Fruit fly (Drosophila melanogaster) whole organism, prepupa: ENCODE results near the gene CG32081.

ENCODE experiments used
- CG10669 ChIP-seq: fragments of 200-800 bp; sonication (Bioruptor generic); optimal IDR thresholded peaks from 3 replicates; lab custom pipeline; 2018; ENCODE audit warnings: missing biosample characterization, mild to moderate bottlenecking, missing genetic modification characterization, moderate library complexity
- CG11294 ChIP-seq: fragments of 200-800 bp; sonication (Bioruptor generic); IDR thresholded peaks from 2 replicates; pipeline ENCODE4 v1.3.6; 2022; ENCODE audit warnings: missing biosample characterization, missing genetic modification characterization
- CG11762 ChIP-seq: fragments of 200-800 bp; sonication (Bioruptor generic); optimal IDR thresholded peaks from 3 replicates; lab custom pipeline; 2016; ENCODE audit warnings: missing biosample characterization, missing genetic modification characterization; ENCODE audit not compliant: insufficient read depth
- CG11902 ChIP-seq: fragments of 200-800 bp; sonication (Bioruptor generic); optimal IDR thresholded peaks from 3 replicates; lab custom pipeline; 2016; ENCODE audit warnings: missing biosample characterization, missing genetic modification characterization
- CG15336 ChIP-seq: fragments of 200-800 bp; sonication (Bioruptor generic); IDR thresholded peaks from 2 replicates; pipeline ENCODE4 v1.3.6; 2022; ENCODE audit warnings: missing biosample characterization, missing genetic modification characterization
- CG1621 ChIP-seq: fragments of 200-800 bp; sonication (Bioruptor generic); optimal IDR thresholded peaks from 3 replicates; lab custom pipeline; 2018; ENCODE audit warnings: missing biosample characterization, mild to moderate bottlenecking, missing genetic modification characterization
- CG3032 ChIP-seq: fragments of 200-800 bp; optimal IDR thresholded peaks from 2 replicates; lab custom pipeline; 2019; ENCODE audit warnings: missing biosample characterization, mild to moderate bottlenecking, missing genetic modification characterization, moderate library complexity
- CG31627 ChIP-seq: fragments of 200-800 bp; sonication (Bioruptor generic); optimal IDR thresholded peaks from 3 replicates; lab custom pipeline; 2016; ENCODE audit warnings: missing biosample characterization, missing genetic modification characterization
- CG32006 ChIP-seq: fragments of 200-800 bp; sonication (Bioruptor generic); optimal IDR thresholded peaks from 3 replicates; lab custom pipeline; 2017; ENCODE audit warnings: missing biosample characterization, mild to moderate bottlenecking, missing genetic modification characterization
- CG3919 ChIP-seq: fragments of 200-800 bp; sonication (Bioruptor generic); optimal IDR thresholded peaks from 3 replicates; lab custom pipeline; 2016; ENCODE audit warnings: missing biosample characterization, missing genetic modification characterization
- CG4318 ChIP-seq: fragments of 200-800 bp; sonication (Bioruptor generic); optimal IDR thresholded peaks from 3 replicates; lab custom pipeline; 2017; ENCODE audit warnings: missing biosample characterization, mild to moderate bottlenecking, missing genetic modification characterization
- CG6163 ChIP-seq: fragments of 200-800 bp; sonication (Bioruptor generic); IDR thresholded peaks from 3 replicates; pipeline ENCODE4 v1.3.6; 2022; ENCODE audit warnings: missing biosample characterization, missing genetic modification characterization
- CG6792 ChIP-seq: fragments of 200-800 bp; sonication (Bioruptor generic); optimal IDR thresholded peaks from 3 replicates; lab custom pipeline; 2016; ENCODE audit warnings: missing biosample characterization, missing genetic modification characterization
- CG6854 ChIP-seq: fragments of 200-800 bp; sonication (Bioruptor generic); optimal IDR thresholded peaks from 2 replicates; lab custom pipeline; 2017; ENCODE audit warnings: missing biosample characterization, mild to moderate bottlenecking, missing genetic modification characterization
- CG7368 ChIP-seq: fragments of 200-800 bp; sonication (Bioruptor generic); optimal IDR thresholded peaks from 3 replicates; lab custom pipeline; 2016; ENCODE audit warnings: missing biosample characterization, missing genetic modification characterization
- CG8119 ChIP-seq: fragments of 200-800 bp; sonication (Bioruptor generic); IDR thresholded peaks from 3 replicates; pipeline ENCODE4 v1.3.6; 2022; ENCODE audit warnings: missing biosample characterization, missing genetic modification characterization
- CG8632 ChIP-seq: fragments of 200-800 bp; sonication (Bioruptor generic); optimal IDR thresholded peaks from 3 replicates; lab custom pipeline; 2016; ENCODE audit warnings: missing biosample characterization, missing genetic modification characterization
- CG9139 ChIP-seq: fragments of 200-800 bp; sonication (Bioruptor generic); optimal IDR thresholded peaks from 3 replicates; lab custom pipeline; 2017; ENCODE audit warnings: missing biosample characterization, mild to moderate bottlenecking, missing genetic modification characterization
- Eip75B ChIP-seq: fragments of 200-800 bp; sonication (Bioruptor generic); optimal IDR thresholded peaks from 3 replicates; lab custom pipeline; 2016; ENCODE audit warnings: missing biosample characterization, missing genetic modification characterization
- Eip78C ChIP-seq: fragments of 200-800 bp; sonication (Bioruptor generic); peaks from one replicate; lab custom pipeline; 2016; ENCODE audit warnings: missing biosample characterization, missing genetic modification characterization
- Eip93F ChIP-seq: fragments of 200-800 bp; sonication (Bioruptor generic); optimal IDR thresholded peaks from 2 replicates; lab custom pipeline; 2016; ENCODE audit warnings: missing biosample characterization, mild to moderate bottlenecking, missing genetic modification characterization
- Ets21C ChIP-seq: fragments of 200-800 bp; sonication (Bioruptor generic); optimal IDR thresholded peaks from 3 replicates; lab custom pipeline; 2016; ENCODE audit warnings: missing biosample characterization, missing genetic modification characterization
- Ets96B ChIP-seq: fragments of 200-800 bp; optimal IDR thresholded peaks from 2 replicates; lab custom pipeline; 2019; ENCODE audit warnings: missing biosample characterization, mild to moderate bottlenecking, missing genetic modification characterization, moderate library complexity
- Hr4 ChIP-seq: fragments of 200-800 bp; sonication (Bioruptor generic); optimal IDR thresholded peaks from 3 replicates; lab custom pipeline; 2016; ENCODE audit warnings: missing biosample characterization, missing genetic modification characterization
- OdsH ChIP-seq: fragments of 200-800 bp; sonication (Bioruptor generic); optimal IDR thresholded peaks from 3 replicates; lab custom pipeline; 2016; ENCODE audit warnings: missing biosample characterization, missing genetic modification characterization
- Sox14 ChIP-seq: fragments of 200-800 bp; sonication (Bioruptor generic); optimal IDR thresholded peaks from 3 replicates; lab custom pipeline; 2016; ENCODE audit warnings: missing biosample characterization, missing genetic modification characterization
- achi ChIP-seq: fragments of 200-800 bp; sonication (Bioruptor generic); optimal IDR thresholded peaks from 3 replicates; lab custom pipeline; 2016; ENCODE audit warnings: missing biosample characterization, missing genetic modification characterization
- acj6 ChIP-seq: fragments of 200-800 bp; sonication (Bioruptor generic); optimal IDR thresholded peaks from 3 replicates; lab custom pipeline; 2016; ENCODE audit warnings: missing biosample characterization, missing genetic modification characterization
- dac ChIP-seq: fragments of 200-800 bp; sonication (Bioruptor generic); optimal IDR thresholded peaks from 2 replicates; lab custom pipeline; 2017; ENCODE audit warnings: missing biosample characterization, mild to moderate bottlenecking, missing genetic modification characterization
- dsx ChIP-seq: fragments of 200-800 bp; optimal IDR thresholded peaks from 3 replicates; lab custom pipeline; 2019; ENCODE audit warnings: missing biosample characterization, mild to moderate bottlenecking, missing genetic modification characterization, moderate library complexity; ENCODE audit not compliant: poor library complexity, severe bottlenecking
- eg ChIP-seq: fragments of 200-800 bp; sonication (Bioruptor generic); IDR thresholded peaks from 3 replicates; pipeline ENCODE4 v1.3.6; 2022; ENCODE audit warnings: missing biosample characterization, missing genetic modification characterization
- fd85E ChIP-seq: fragments of 200-800 bp; sonication (Bioruptor generic); optimal IDR thresholded peaks from 3 replicates; lab custom pipeline; 2016; ENCODE audit warnings: missing biosample characterization, missing genetic modification characterization
- pdm3 ChIP-seq: fragments of 200-800 bp; sonication (Bioruptor generic); optimal IDR thresholded peaks from 3 replicates; lab custom pipeline; 2016; ENCODE audit warnings: missing biosample characterization, missing genetic modification characterization
- spab ChIP-seq: fragments of 200-800 bp; sonication (Bioruptor generic); optimal IDR thresholded peaks from 2 replicates; lab custom pipeline; 2017; ENCODE audit warnings: missing biosample characterization, mild to moderate bottlenecking, missing genetic modification characterization, missing genetic modification reagents
- ss ChIP-seq, 2 experiments: fragments of 200-800 bp; sonication (Bioruptor generic); optimal IDR thresholded peaks; 2 replicates in 1 of 2; 3 replicates in 1 of 2; lab custom pipeline; 2017 to 2018; ENCODE audit warnings: mild to moderate bottlenecking in 2 of 2, missing biosample characterization in 2 of 2, missing genetic modification characterization in 2 of 2, moderate library complexity in 1 of 2
- vri ChIP-seq: fragments of 200-800 bp; sonication (Bioruptor generic); optimal IDR thresholded peaks from 3 replicates; lab custom pipeline; 2016; ENCODE audit warnings: missing biosample characterization, mild to moderate bottlenecking, missing genetic modification characterization

The CG32081 gene

dm6 chr3L:11027279-11027678 is at the start of gene CG32081:
TSS of gene CG32081 (plus strand) at chr3L:11027579.
- no peak for TF ChIP-seq ss (GFP tag; optimal IDR thresholded peaks at IDR 0.05; lab: Kevin White, UChicago)
- TF ChIP-seq, all 60 proteins: peak for 0

dm6 chr3L:10984557-10984956 is 42.8 kb upstream of the CG32081 start:
- no peak for TF ChIP-seq OdsH
- TF ChIP-seq CG6792 (GFP tag; lab: Kevin White, UChicago) = no peak
- no peak for TF ChIP-seq CG11294 (GFP tag; lab: Robert Waterston, UW)
- TF ChIP-seq dac (GFP tag; lab: Kevin White, UChicago) = no peak
- no peak for TF ChIP-seq CG11902
- TF ChIP-seq CG1621 = no peak
- TF ChIP-seq CG31627 (GFP tag; lab: Kevin White, UChicago) = no peak
- TF ChIP-seq CG4318 (GFP tag; lab: Kevin White, UChicago) = no peak
- no peak for TF ChIP-seq dsx (GFP tag; lab: Kevin White, UChicago)
- no peak for TF ChIP-seq CG11762 (GFP tag; lab: Kevin White, UChicago)
- TF ChIP-seq Eip75B (GFP tag; lab: Kevin White, UChicago) = no peak
- no peak for TF ChIP-seq CG7368 (GFP tag; lab: Kevin White, UChicago)
- TF ChIP-seq Ets21C = no peak
- TF ChIP-seq Ets96B (tag; lab: Kevin White, UChicago) = no peak
- no peak for TF ChIP-seq eg
- TF ChIP-seq CG8119 = no peak
- TF ChIP-seq achi = no peak
- TF ChIP-seq fd85E (GFP tag; lab: Kevin White, UChicago) = no peak
- TF ChIP-seq CG6854 (GFP tag; lab: Kevin White, UChicago) = no peak
- no peak for TF ChIP-seq CG10669 (GFP tag; lab: Kevin White, UChicago)

DNA sequence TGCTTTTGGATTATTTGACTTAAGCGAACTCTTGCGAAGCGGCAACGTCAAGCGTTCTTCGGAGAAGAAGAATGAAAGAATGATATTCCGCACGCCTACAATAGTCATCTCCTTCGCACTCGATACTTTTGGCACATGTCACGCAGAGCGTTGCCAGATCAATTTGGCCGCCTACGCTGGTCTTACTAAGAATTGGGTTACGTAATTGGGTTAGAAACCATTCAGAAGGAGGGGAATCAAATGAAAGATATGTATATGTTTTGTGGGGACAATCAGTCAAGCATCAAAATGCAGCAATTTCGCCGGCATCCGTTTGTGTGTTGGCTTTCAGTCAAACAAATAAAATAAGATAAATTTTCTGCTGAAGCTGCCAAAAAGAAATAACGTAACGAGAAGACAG is 41.8 kb upstream of the CG32081 start:
- no peak for TF ChIP-seq CG3919 (GFP tag; lab: Kevin White, UChicago)
- TF ChIP-seq CG15336 (GFP tag; lab: Robert Waterston, UW) = no peak
- TF ChIP-seq Sox14 (GFP tag; lab: Kevin White, UChicago) = no peak
- no peak for TF ChIP-seq CG4318 (GFP tag; lab: Kevin White, UChicago)
- TF ChIP-seq CG9139 = no peak
- no peak for TF ChIP-seq acj6 (GFP tag; lab: Kevin White, UChicago)
- TF ChIP-seq dac (GFP tag; lab: Kevin White, UChicago) = no peak
- no peak for TF ChIP-seq CG11762 (GFP tag; lab: Kevin White, UChicago)
- no peak for TF ChIP-seq CG8632 (GFP tag; lab: Kevin White, UChicago)
- TF ChIP-seq Hr4 = no peak
- no peak for TF ChIP-seq CG11294 (GFP tag; lab: Robert Waterston, UW)
- TF ChIP-seq, all 60 proteins: peak for 0

- TF ChIP-seq CG8119 (peak; percentile 58; the same call in 2 of the 3 replicates), CG15336 (GFP tag; lab: Robert Waterston, UW) (peak; percentile 35), CG7368 (GFP tag; lab: Kevin White, UChicago) (no peak), CG32006 (GFP tag; lab: Kevin White, UChicago) (peak; percentile 14), CG3032 (tag; lab: Kevin White, UChicago) (peak; percentile 9), CG11294 (GFP tag; lab: Robert Waterston, UW) (peak; percentile 29; the same call in 1 of the 2 replicates), spab (GFP tag; lab: Kevin White, UChicago) (peak; percentile 1), ss (GFP tag; optimal IDR thresholded peaks at IDR 0.05; lab: Kevin White, UChicago) (no peak), pdm3 (GFP tag; lab: Kevin White, UChicago) (no peak), Eip93F (no peak), vri (no peak), Eip78C (GFP tag; lab: Kevin White, UChicago) (peak; percentile 5), Ets21C (no peak), CG6163 (GFP tag; lab: Robert Waterston, UW) (peak; percentile 53; the same call in 2 of the 3 replicates), eg (0 out of 3 replicates have a peak, but pooled peaks have one; percentile 21)
Measured at dm6 chr3L:10986613-10987012, 40.8 kb upstream of the CG32081 start.
